Fruit fly (Drosophila melanogaster) whole organism, pupa: ENCODE data around the gene CG11151.

ENCODE experiments used
- CG12605 ChIP-seq: fragments of 200-800 bp; sonication (Bioruptor generic); IDR thresholded peaks from 2 replicates; pipeline ENCODE4 v1.3.6; 2022; ENCODE audit warnings: missing biosample characterization, missing genetic modification characterization
- CG14655 ChIP-seq: fragments of 200-800 bp; sonication (Bioruptor generic); optimal IDR thresholded peaks from 3 replicates; lab custom pipeline; 2017; ENCODE audit warnings: mild to moderate bottlenecking, missing biosample characterization, missing genetic modification reagents, missing genetic modification characterization
- CG17806 ChIP-seq: fragments of 200-800 bp; sonication (Bioruptor generic); optimal IDR thresholded peaks from 2 replicates; lab custom pipeline; 2018; ENCODE audit warnings: missing biosample characterization, mild to moderate bottlenecking, missing genetic modification characterization, moderate library complexity
- CG32121 ChIP-seq: fragments of 200-800 bp; sonication (Bioruptor generic); IDR thresholded peaks from 2 replicates; pipeline ENCODE4 v1.3.6; 2022; ENCODE audit warnings: missing biosample characterization, missing genetic modification characterization
- CG34367 ChIP-seq: fragments of 200-800 bp; sonication (Bioruptor generic); optimal IDR thresholded peaks from 2 replicates; lab custom pipeline; 2018; ENCODE audit warnings: missing biosample characterization, mild to moderate bottlenecking, missing genetic modification characterization
- CG4496 ChIP-seq: fragments of 200-800 bp; sonication (Bioruptor generic); IDR thresholded peaks from 3 replicates; pipeline ENCODE4 v1.3.6; 2022; ENCODE audit warnings: missing biosample characterization, missing genetic modification characterization
- CG8159 ChIP-seq: fragments of 200-800 bp; sonication (Bioruptor generic); optimal IDR thresholded peaks from 3 replicates; lab custom pipeline; 2018; ENCODE audit warnings: missing biosample characterization, mild to moderate bottlenecking, missing genetic modification characterization, moderate library complexity
- CG9948 ChIP-seq: fragments of 200-800 bp; sonication (Bioruptor generic); optimal IDR thresholded peaks from 2 replicates; lab custom pipeline; 2018; ENCODE audit warnings: missing biosample characterization, mild to moderate bottlenecking, missing genetic modification characterization, moderate library complexity
- D1 ChIP-seq: fragments of 200-800 bp; sonication (Bioruptor generic); optimal IDR thresholded peaks from 2 replicates; lab custom pipeline; 2018; ENCODE audit warnings: missing biosample characterization, mild to moderate bottlenecking, missing genetic modification characterization, moderate library complexity
- EcR ChIP-seq: fragments of 200-800 bp; sonication (Bioruptor generic); optimal IDR thresholded peaks from 3 replicates; lab custom pipeline; 2019; ENCODE audit warnings: missing biosample characterization, missing genetic modification characterization, mild to moderate bottlenecking, moderate library complexity, missing genetic modification reagents
- Pif1A ChIP-seq: fragments of 200-800 bp; sonication (Bioruptor generic); optimal IDR thresholded peaks from 3 replicates; lab custom pipeline; 2016; ENCODE audit warnings: missing biosample characterization, missing genetic modification characterization
- fd96Ca ChIP-seq: fragments of 200-800 bp; sonication (Bioruptor generic); IDR thresholded peaks from 3 replicates; pipeline ENCODE4 v1.3.6; 2022; ENCODE audit warnings: missing biosample characterization, missing genetic modification characterization
- gl ChIP-seq: fragments of 200-800 bp; sonication (Bioruptor generic); optimal IDR thresholded peaks from 2 replicates; lab custom pipeline; 2018; ENCODE audit warnings: missing biosample characterization, mild to moderate bottlenecking, missing genetic modification characterization

dm6 chrX:13735322-13736173, 4.0 kb upstream of the CG11151 start:
- TF ChIP-seq CG32121 (GFP tag; lab: Robert Waterston, UW) (no peak), fd96Ca (GFP tag; lab: Robert Waterston, UW) (no peak), CG9948 (no peak), CG8159 (tag; lab: Kevin White, UChicago) (no peak), EcR (GFP tag; lab: Kevin White, UChicago) (no peak), D1 (tag; lab: Kevin White, UChicago) (no peak), Pif1A (no peak), CG4496 (GFP tag; lab: Robert Waterston, UW) (no peak), CG14655 (no peak), CG12605 (GFP tag; lab: Robert Waterston, UW) (no peak), CG34367 (tag; lab: Kevin White, UChicago) (no peak), CG17806 (no peak), gl (tag; lab: Kevin White, UChicago) (no peak)
